Fruit fly (Drosophila melanogaster) whole organism, embryonic: ENCODE data around the gene SCaMC.

Experiments
- Asciz ChIP-seq: fragments of 200-800 bp; sonication (Bioruptor generic); optimal IDR thresholded peaks from 2 replicates; lab custom pipeline; 2017; ENCODE audit warnings: missing biosample characterization, mild to moderate bottlenecking, missing genetic modification characterization, missing genetic modification reagents
- Bgb ChIP-seq: fragments of 200-800 bp; sonication (Bioruptor generic); IDR thresholded peaks from 2 replicates; pipeline ENCODE4 v1.3.6; 2022; ENCODE audit warnings: missing biosample characterization, missing genetic modification characterization; ENCODE audit not compliant: partially characterized antibody
- Blimp-1 ChIP-seq: fragments of 200-800 bp; sonication (Bioruptor generic); optimal IDR thresholded peaks from 3 replicates; lab custom pipeline; 2018; ENCODE audit warnings: missing biosample characterization, missing genetic modification characterization, mild to moderate bottlenecking, moderate library complexity, missing genetic modification reagents
- CG1024 ChIP-seq: fragments of 200-800 bp; sonication (Bioruptor generic); IDR thresholded peaks from 2 replicates; pipeline ENCODE4 v1.3.6; 2022; ENCODE audit warnings: missing biosample characterization, missing genetic modification characterization
- CG10543 ChIP-seq: fragments of 200-800 bp; sonication (Bioruptor generic); optimal IDR thresholded peaks from 3 replicates; lab custom pipeline; 2017; ENCODE audit warnings: missing biosample characterization, mild to moderate bottlenecking, missing genetic modification characterization, moderate library complexity
- CG10565 ChIP-seq: fragments of 200-800 bp; sonication (Bioruptor generic); optimal IDR thresholded peaks from 3 replicates; lab custom pipeline; 2016; ENCODE audit warnings: missing biosample characterization, mild to moderate bottlenecking, missing genetic modification characterization
- CG11247 ChIP-seq: fragments of 200-800 bp; sonication (Bioruptor generic); IDR thresholded peaks from 2 replicates; pipeline ENCODE4 v1.3.6; 2022; ENCODE audit warnings: missing biosample characterization, missing genetic modification characterization
- CG11695 ChIP-seq: fragments of 200-800 bp; sonication (Bioruptor generic); IDR thresholded peaks from 3 replicates; pipeline ENCODE4 v1.3.6; 2022; ENCODE audit warnings: missing biosample characterization, missing genetic modification characterization
- CG12659 ChIP-seq: fragments of 200-800 bp; sonication (Bioruptor generic); optimal IDR thresholded peaks from 3 replicates; lab custom pipeline; 2017; ENCODE audit warnings: mild to moderate bottlenecking, missing biosample characterization, missing genetic modification reagents, missing genetic modification characterization
- CG15601 ChIP-seq: fragments of 200-800 bp; sonication (Bioruptor generic); optimal IDR thresholded peaks from 3 replicates; lab custom pipeline; 2019; ENCODE audit warnings: missing biosample characterization, mild to moderate bottlenecking, missing genetic modification characterization, moderate library complexity
- CG17328 ChIP-seq: fragments of 200-800 bp; sonication (Bioruptor generic); IDR thresholded peaks from 2 replicates; pipeline ENCODE4 v1.3.6; 2022; ENCODE audit warnings: missing biosample characterization, missing genetic modification characterization
- CG2202 ChIP-seq: fragments of 200-800 bp; sonication (Bioruptor generic); optimal IDR thresholded peaks from 2 replicates; lab custom pipeline; 2018; ENCODE audit warnings: missing biosample characterization, mild to moderate bottlenecking, missing genetic modification characterization
- CG31388 ChIP-seq: fragments of 200-800 bp; sonication (Bioruptor generic); optimal IDR thresholded peaks from 2 replicates; lab custom pipeline; 2016; ENCODE audit warnings: missing biosample characterization, missing genetic modification characterization
- CG34224 ChIP-seq: fragments of 200-800 bp; sonication (Bioruptor generic); IDR thresholded peaks from 3 replicates; pipeline ENCODE4 v1.3.6; 2022; ENCODE audit warnings: missing biosample characterization, missing genetic modification characterization; ENCODE audit not compliant: partially characterized antibody
- CG4424 ChIP-seq: fragments of 200-800 bp; sonication (Bioruptor generic); optimal IDR thresholded peaks from 3 replicates; lab custom pipeline; 2016; ENCODE audit warnings: missing biosample characterization, missing genetic modification characterization
- CG6791 ChIP-seq: fragments of 200-800 bp; sonication (Bioruptor generic); IDR thresholded peaks from 3 replicates; pipeline ENCODE4 v1.3.6; 2022; ENCODE audit warnings: missing biosample characterization, missing genetic modification characterization; ENCODE audit not compliant: partially characterized antibody
- CG7745 ChIP-seq: fragments of 200-800 bp; sonication (Bioruptor generic); optimal IDR thresholded peaks from 2 replicates; lab custom pipeline; 2018; ENCODE audit warnings: missing biosample characterization, mild to moderate bottlenecking, missing genetic modification characterization, moderate library complexity
- CG8359 ChIP-seq: fragments of 200-800 bp; sonication (Bioruptor generic); optimal IDR thresholded peaks from 2 replicates; lab custom pipeline; 2017; ENCODE audit warnings: missing biosample characterization, mild to moderate bottlenecking, missing genetic modification characterization, borderline replicate concordance
- CG8765 ChIP-seq: fragments of 200-800 bp; sonication (Bioruptor generic); IDR thresholded peaks from 2 replicates; pipeline ENCODE4 v1.3.6; 2022; ENCODE audit warnings: missing biosample characterization, missing genetic modification characterization
- CG8944 ChIP-seq: fragments of 200-800 bp; sonication (Bioruptor generic); optimal IDR thresholded peaks from 3 replicates; lab custom pipeline; 2016; ENCODE audit warnings: missing biosample characterization, missing genetic modification characterization
- CG9817 ChIP-seq: fragments of 200-800 bp; sonication (Bioruptor generic); optimal IDR thresholded peaks from 2 replicates; lab custom pipeline; 2018; ENCODE audit warnings: missing biosample characterization, mild to moderate bottlenecking, missing genetic modification characterization, moderate library complexity
- CrebB ChIP-seq: fragments of 200-800 bp; sonication (Bioruptor generic); optimal IDR thresholded peaks from 3 replicates; lab custom pipeline; 2018; ENCODE audit warnings: missing biosample characterization, mild to moderate bottlenecking, missing genetic modification characterization
- D ChIP-seq, 2 experiments: fragments of 200-800 bp in 1 of 2; fragments of >200 bp in 1 of 2; sonication (Bioruptor generic) in 1 of 2; optimal IDR thresholded peaks; 2 replicates in 1 of 2; 3 replicates in 1 of 2; lab custom pipeline; 2017; ENCODE audit warnings: mild to moderate bottlenecking in 1 of 2, missing biosample characterization in 1 of 2, missing genetic modification characterization in 1 of 2, missing genetic modification reagents in 1 of 2
- D19A ChIP-seq: fragments of 200-800 bp; optimal IDR thresholded peaks from 3 replicates; lab custom pipeline; 2019; ENCODE audit warnings: missing biosample characterization, mild to moderate bottlenecking, missing genetic modification characterization, moderate library complexity
- ERR ChIP-seq: fragments of 200-800 bp; sonication (Bioruptor generic); optimal IDR thresholded peaks from 2 replicates; lab custom pipeline; 2016; ENCODE audit warnings: missing biosample characterization, missing genetic modification characterization
- Fer1 ChIP-seq: fragments of 200-800 bp; sonication (Bioruptor generic); optimal IDR thresholded peaks from 2 replicates; lab custom pipeline; 2017; ENCODE audit warnings: missing biosample characterization, mild to moderate bottlenecking, missing genetic modification characterization
- Fer2 ChIP-seq: fragments of 200-800 bp; sonication (Bioruptor generic); optimal IDR thresholded peaks from 2 replicates; lab custom pipeline; 2018; ENCODE audit warnings: missing biosample characterization, mild to moderate bottlenecking, missing genetic modification characterization, moderate library complexity
- Hmr ChIP-seq: fragments of 200-800 bp; sonication (Bioruptor generic); optimal IDR thresholded peaks from 3 replicates; lab custom pipeline; 2017; ENCODE audit warnings: mild to moderate bottlenecking, missing biosample characterization, missing genetic modification reagents, missing genetic modification characterization
- Ptx1 ChIP-seq: fragments of 200-800 bp; sonication (Bioruptor generic); IDR thresholded peaks from 2 replicates; pipeline ENCODE4 v1.3.6; 2022; ENCODE audit warnings: missing biosample characterization, missing genetic modification characterization
- Sox102F ChIP-seq: fragments of 200-800 bp; sonication (Bioruptor generic); optimal IDR thresholded peaks from 2 replicates; lab custom pipeline; 2018; ENCODE audit warnings: missing biosample characterization, mild to moderate bottlenecking, missing genetic modification characterization, moderate library complexity
- ab ChIP-seq: fragments of 200-800 bp; sonication (Bioruptor generic); optimal IDR thresholded peaks from 2 replicates; lab custom pipeline; 2016; ENCODE audit warnings: missing biosample characterization, missing genetic modification characterization
- bowl ChIP-seq: fragments of 200-800 bp; sonication (Bioruptor generic); IDR thresholded peaks from 2 replicates; pipeline ENCODE4 v1.3.6; 2022; ENCODE audit warnings: missing biosample characterization, missing genetic modification characterization
- disco-r ChIP-seq: fragments of 200-800 bp; sonication (Bioruptor generic); optimal IDR thresholded peaks from 2 replicates; lab custom pipeline; 2016; ENCODE audit warnings: missing biosample characterization, missing genetic modification characterization
- dmrt99B ChIP-seq: fragments of 200-800 bp; sonication (Bioruptor generic); optimal IDR thresholded peaks from 2 replicates; lab custom pipeline; 2018; ENCODE audit warnings: missing biosample characterization, mild to moderate bottlenecking, missing genetic modification characterization, moderate library complexity
- eve ChIP-seq, 2 experiments: fragments of >200 bp; optimal IDR thresholded peaks; 2 replicates each; lab custom pipeline; 2017; ENCODE audit warnings: missing biosample characterization in 2 of 2, missing genetic modification characterization in 2 of 2
- fu2 ChIP-seq: fragments of 200-800 bp; sonication (Bioruptor generic); optimal IDR thresholded peaks from 2 replicates; lab custom pipeline; 2016; ENCODE audit warnings: missing biosample characterization, missing genetic modification characterization
- grau ChIP-seq: fragments of 200-800 bp; optimal IDR thresholded peaks from 3 replicates; lab custom pipeline; 2019; ENCODE audit warnings: missing biosample characterization, mild to moderate bottlenecking, missing genetic modification characterization, moderate library complexity
- gsb ChIP-seq: fragments of 200-800 bp; sonication (Bioruptor generic); IDR thresholded peaks from 2 replicates; pipeline ENCODE4 v1.3.6; 2022; ENCODE audit warnings: missing biosample characterization, missing genetic modification characterization
- ind ChIP-seq: fragments of 200-800 bp; sonication (Bioruptor generic); optimal IDR thresholded peaks from 3 replicates; lab custom pipeline; 2016; ENCODE audit warnings: missing biosample characterization, missing genetic modification characterization
- ken ChIP-seq: fragments of 200-800 bp; sonication (Bioruptor generic); IDR thresholded peaks from 3 replicates; pipeline ENCODE4 v1.3.6; 2022; ENCODE audit warnings: missing biosample characterization, missing genetic modification characterization
- lola ChIP-seq, 3 experiments: fragments of >200 bp in 2 of 3; fragments of 200-800 bp in 1 of 3; sonication (Bioruptor generic) in 1 of 3; optimal IDR thresholded peaks; 2 replicates each; lab custom pipeline; 2017 to 2019; ENCODE audit warnings: missing biosample characterization in 3 of 3, missing genetic modification characterization in 3 of 3, mild to moderate bottlenecking in 1 of 3, moderate library complexity in 1 of 3
- mld ChIP-seq: fragments of 200-800 bp; sonication (Bioruptor generic); IDR thresholded peaks from 3 replicates; pipeline ENCODE4 v1.3.6; 2022; ENCODE audit warnings: missing biosample characterization, missing genetic modification characterization; ENCODE audit not compliant: partially characterized antibody
- nom ChIP-seq: fragments of 200-800 bp; sonication (Bioruptor generic); optimal IDR thresholded peaks from 2 replicates; lab custom pipeline; 2017; ENCODE audit warnings: missing biosample characterization, missing genetic modification characterization, mild to moderate bottlenecking, moderate library complexity, missing genetic modification reagents
- p53 ChIP-seq: fragments of 200-800 bp; sonication (Bioruptor generic); optimal IDR thresholded peaks from 2 replicates; lab custom pipeline; 2016; ENCODE audit warnings: missing biosample characterization, missing genetic modification characterization
- sd ChIP-seq: fragments of 200-800 bp; sonication (Bioruptor generic); optimal IDR thresholded peaks from 3 replicates; lab custom pipeline; 2018; ENCODE audit warnings: missing biosample characterization, mild to moderate bottlenecking, missing genetic modification characterization, moderate library complexity
- tio ChIP-seq: fragments of 200-800 bp; sonication (Bioruptor generic); optimal IDR thresholded peaks from 2 replicates; lab custom pipeline; 2017; ENCODE audit warnings: missing biosample characterization, missing genetic modification characterization, inconsistent platforms
- toy ChIP-seq: fragments of 200-800 bp; sonication (Bioruptor generic); IDR thresholded peaks from 2 replicates; pipeline ENCODE4 v1.3.6; 2022; ENCODE audit warnings: missing biosample characterization, missing genetic modification characterization
- unc-4 ChIP-seq: fragments of 200-800 bp; sonication (Bioruptor generic); IDR thresholded peaks from 2 replicates; pipeline ENCODE4 v1.3.6; 2022; ENCODE audit warnings: missing biosample characterization, missing genetic modification characterization; ENCODE audit not compliant: partially characterized antibody
- wdn ChIP-seq: fragments of 200-800 bp; sonication (Bioruptor generic); IDR thresholded peaks from 2 replicates; pipeline ENCODE4 v1.3.6; 2022; ENCODE audit warnings: missing biosample characterization, missing genetic modification characterization

The SCaMC gene

DNA sequence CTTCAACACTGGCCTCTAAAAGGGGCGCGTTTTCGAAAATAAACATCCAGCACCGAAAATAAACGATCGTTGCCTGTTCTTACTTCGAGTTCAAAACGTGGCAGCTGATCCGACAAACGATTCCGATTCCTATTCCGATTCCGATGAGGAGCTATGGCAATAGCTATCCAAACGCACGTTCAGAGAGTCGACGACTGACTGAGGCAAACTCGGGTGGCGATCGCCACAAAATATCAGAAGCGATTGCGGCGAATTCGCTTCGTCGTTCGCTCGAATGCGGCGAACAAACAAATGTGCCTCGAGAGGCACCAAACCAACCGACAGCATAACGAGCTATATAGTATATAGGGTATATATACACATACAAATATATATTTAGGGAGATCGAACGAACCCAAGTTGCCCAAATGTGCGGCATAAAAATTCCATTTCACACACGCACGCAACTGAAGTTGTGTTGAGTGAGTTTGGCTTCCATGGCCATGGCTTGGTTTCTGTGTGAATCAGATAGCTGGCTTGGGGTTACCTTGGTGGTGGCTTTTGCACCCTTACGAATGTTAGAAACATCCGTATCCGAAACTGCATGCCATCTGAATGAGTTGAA is 23.3 kb downstream of the SCaMC start, which contains the start of gene Ncc69 (continued):
- TF ChIP-seq nom (GFP tag; lab: Kevin White, UChicago) (peak; percentile 30), bowl (GFP tag; lab: Robert Waterston, UW) (no peak), CG10565 (GFP tag; lab: Kevin White, UChicago) (no peak), D (optimal IDR thresholded peaks at IDR 0.05; lab: Kevin White, UChicago) (no peak), D (GFP tag; optimal IDR thresholded peaks at IDR 0.05; lab: Kevin White, UChicago) (no peak), fu2 (GFP tag; lab: Kevin White, UChicago) (no peak), CG31388 (GFP tag; lab: Kevin White, UChicago) (no peak), CG8765 (no peak), ind (GFP tag; lab: Kevin White, UChicago) (no peak), Blimp-1 (GFP tag; lab: Kevin White, UChicago) (no peak), Hmr (no peak), CG8944 (no peak), sd (peak; percentile 92), unc-4 (GFP tag; lab: Robert Waterston, UW) (0 out of 2 replicates have a peak, but pooled peaks have one; percentile 22), ken (no peak), lola (GFP tag; optimal IDR thresholded peaks at IDR 0.05; lab: Kevin White, UChicago) (no peak), CG12659 (GFP tag; lab: Kevin White, UChicago) (peak; percentile 17), CG6791 (peak; percentile 45; the same call in 1 of the 3 replicates), CrebB (tag; lab: Kevin White, UChicago) (no peak), CG4424 (GFP tag; lab: Kevin White, UChicago) (no peak), CG7745 (tag; lab: Kevin White, UChicago) (no peak), Bgb (GFP tag; lab: Robert Waterston, UW) (no peak; the same call in 1 of the 2 replicates), disco-r (GFP tag; lab: Kevin White, UChicago) (no peak), CG9817 (tag; lab: Kevin White, UChicago) (no peak), eve (GFP tag; optimal IDR thresholded peaks at IDR 0.05; lab: Kevin White, UChicago) (no peak), gsb (GFP tag; lab: Robert Waterston, UW) (no peak), grau (tag; lab: Kevin White, UChicago) (peak; percentile 5), CG2202 (tag; lab: Kevin White, UChicago) (no peak), Ptx1 (GFP tag; lab: Robert Waterston, UW) (no peak), Fer2 (tag; lab: Kevin White, UChicago) (no peak), CG34224 (peak; percentile 18; the same call in 1 of the 3 replicates), dmrt99B (tag; lab: Kevin White, UChicago) (no peak), CG17328 (GFP tag; lab: Robert Waterston, UW) (peak; percentile 35), D19A (tag; lab: Kevin White, UChicago) (no peak), p53 (GFP tag; lab: Kevin White, UChicago) (no peak), Fer1 (GFP tag; lab: Kevin White, UChicago) (peak; percentile 25), CG11695 (no peak), CG8359 (GFP tag; lab: Kevin White, UChicago) (no peak), CG10543 (peak; percentile 54), wdn (GFP tag; lab: Robert Waterston, UW) (no peak), toy (no peak), CG15601 (peak; percentile 12), ab (GFP tag; lab: Kevin White, UChicago) (no peak), Asciz (GFP tag; lab: Kevin White, UChicago) (no peak), Sox102F (no peak), CG11247 (GFP tag; lab: Robert Waterston, UW) (no peak), ERR (GFP tag; lab: Kevin White, UChicago) (no peak), tio (GFP tag; lab: Kevin White, UChicago) (no peak), CG1024 (GFP tag; lab: Robert Waterston, UW) (no peak), mld (GFP tag; lab: Robert Waterston, UW) (no peak)
